Worm (Caenorhabditis elegans): ENCODE data around the gene kap-1.

ce11 chrIII:7378522-7378921 lies 39.9 kb downstream of the kap-1 start:
- TF ChIP-seq ZK546.5 (tag; optimal IDR thresholded peaks at IDR 0.05) (no peak), nhr-23 (tag; optimal IDR thresholded peaks at IDR 0.05) (no peak), skn-1 (tag; optimal IDR thresholded peaks at IDR 0.05) (no peak), ceh-16 (tag; optimal IDR thresholded peaks at IDR 0.05) (no peak), unc-39 (tag; optimal IDR thresholded peaks at IDR 0.05) (no peak), fkh-10 (GFP tag; optimal IDR thresholded peaks at IDR 0.05) (no peak)

Data from whole organism, L3 larva.